Worm (Caenorhabditis elegans): ENCODE data around the gene ndub-8.
"Not testable (repeated sequence)": the region's sequence is repeated elsewhere in the genome, so short reads cannot be mapped to it uniquely, and the experiment has no call there.

Gene ndub-8

ce11 chrII:13834380-13835194, 38.1 kb upstream of the ndub-8 start (continued):
- TF ChIP-seq F13H6.1 (tag; optimal IDR thresholded peaks at IDR 0.05): peak; percentile 67
- peak; percentile 77 for TF ChIP-seq pat-9 (tag; optimal IDR thresholded peaks at IDR 0.05)
- TF ChIP-seq ceh-6 (GFP tag; optimal IDR thresholded peaks at IDR 0.05): peak; percentile 58
- no peak for TF ChIP-seq K09A11.1 (tag; optimal IDR thresholded peaks at IDR 0.05; ENCODE audit: insufficient read depth)
- TF ChIP-seq nfya-1 (tag; optimal IDR thresholded peaks at IDR 0.05): peak; percentile 80
- no peak for TF ChIP-seq ceh-22 (tag; optimal IDR thresholded peaks at IDR 0.05)
- peak; percentile 72 for TF ChIP-seq Y22D7AL.16 (tag; optimal IDR thresholded peaks at IDR 0.05)
- peak; percentile 64 for TF ChIP-seq ceh-18 (tag; optimal IDR thresholded peaks at IDR 0.05)
- peak; percentile 50 for TF ChIP-seq eyg-1 (tag; optimal IDR thresholded peaks at IDR 0.05)
- peak; percentile 56 for TF ChIP-seq syd-9 (tag; optimal IDR thresholded peaks at IDR 0.05)
- peak; percentile 78 for TF ChIP-seq ref-2 (tag; optimal IDR thresholded peaks at IDR 0.05)
- peak; percentile 73 for TF ChIP-seq ttx-3 (tag; optimal IDR thresholded peaks at IDR 0.05)
- TF ChIP-seq elt-2 (tag; optimal IDR thresholded peaks at IDR 0.05): peak; percentile 81
- peak; percentile 68 for TF ChIP-seq hlh-8 (tag; optimal IDR thresholded peaks at IDR 0.05)
- TF ChIP-seq hlh-6 (tag; optimal IDR thresholded peaks at IDR 0.05): peak; percentile 38
- TF ChIP-seq odd-2 (tag; optimal IDR thresholded peaks at IDR 0.05): peak; percentile 59
- TF ChIP-seq pha-2 (tag; optimal IDR thresholded peaks at IDR 0.05): peak; percentile 83
- peak; percentile 83 for TF ChIP-seq madf-2 (tag; optimal IDR thresholded peaks at IDR 0.05)

- TF ChIP-seq pag-3 (tag; optimal IDR thresholded peaks at IDR 0.05; ENCODE audit: borderline replicate concordance); ceh-45 (GFP tag; IDR thresholded peaks at IDR 0.05); fkh-6 (tag; optimal IDR thresholded peaks at IDR 0.05): not testable (repeated sequence)
Observed at ce11 chrII:13835724-13836307, 36.9 kb upstream of the ndub-8 start, which contains the start of gene ins-37. Gene ins-37, minus strand, starts transcription at chrII:13836107.

DNA sequence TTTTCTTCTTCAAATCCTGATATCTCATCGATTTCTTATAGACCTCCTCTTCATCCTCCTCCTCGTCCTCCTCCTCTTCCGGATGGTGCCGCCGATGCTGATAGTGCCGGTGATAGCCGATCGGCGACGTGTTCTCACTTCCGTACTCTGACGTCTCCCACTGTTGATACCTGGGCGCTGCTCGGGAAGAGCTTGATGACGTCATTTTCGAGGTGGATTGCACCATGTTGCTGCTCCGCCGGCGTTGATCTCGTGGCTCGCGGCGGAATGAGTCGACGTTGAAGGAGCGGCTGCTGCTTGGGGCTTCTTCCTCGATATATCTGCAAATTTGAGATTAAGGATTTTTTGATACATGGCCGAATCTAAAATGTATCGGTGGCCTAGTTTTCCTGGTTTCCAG, 34.3 kb upstream of the ndub-8 start:
- TF ChIP-seq elt-4 (tag; optimal IDR thresholded peaks at IDR 0.05) (no peak), ceh-31 (tag; optimal IDR thresholded peaks at IDR 0.05) (no peak)

DNA sequence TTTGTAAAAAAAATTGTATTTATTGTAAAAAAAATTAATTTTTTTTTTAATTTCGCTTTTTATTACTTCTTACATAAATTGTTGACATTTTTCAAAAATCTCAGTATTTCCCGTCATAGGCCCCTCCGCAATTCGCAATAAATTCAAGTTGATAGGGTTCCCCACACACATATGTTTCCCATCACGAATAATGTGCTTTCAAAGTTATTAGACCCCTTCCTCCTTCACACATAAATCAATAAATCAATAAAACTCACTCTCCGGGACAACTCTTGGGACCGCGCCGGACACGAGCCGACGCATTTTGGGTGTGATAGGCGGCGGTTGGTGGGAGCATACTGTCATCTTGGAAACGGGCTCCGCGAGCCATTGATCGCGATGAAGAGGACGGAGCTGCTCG, 33.2 kb upstream of the ndub-8 start:
- TF ChIP-seq ref-2 (tag; optimal IDR thresholded peaks at IDR 0.05): no peak
- TF ChIP-seq pqm-1 (tag; optimal IDR thresholded peaks at IDR 0.05): no peak
- TF ChIP-seq sox-2 (GFP tag; IDR thresholded peaks at IDR 0.05): no peak
- TF ChIP-seq syd-9 (tag; optimal IDR thresholded peaks at IDR 0.05): no peak
- no peak for TF ChIP-seq ceh-30 (tag; optimal IDR thresholded peaks at IDR 0.05)
- TF ChIP-seq ztf-16 (tag; optimal IDR thresholded peaks at IDR 0.05): no peak
- no peak for TF ChIP-seq ceh-45 (GFP tag; IDR thresholded peaks at IDR 0.05)
- TF ChIP-seq hlh-15 (tag; optimal IDR thresholded peaks at IDR 0.05): no peak
- TF ChIP-seq ceh-2 (tag; optimal IDR thresholded peaks at IDR 0.05): no peak
- no peak for TF ChIP-seq sox-4 (tag; optimal IDR thresholded peaks at IDR 0.05)
- TF ChIP-seq pha-2 (tag; optimal IDR thresholded peaks at IDR 0.05): no peak
- TF ChIP-seq mec-3 (tag; optimal IDR thresholded peaks at IDR 0.05; ENCODE audit: borderline replicate concordance): no peak
- TF ChIP-seq ama-1 (optimal IDR thresholded peaks at IDR 0.05): no peak
- no peak for TF ChIP-seq nhr-232 (tag; optimal IDR thresholded peaks at IDR 0.05)
